Worm (Caenorhabditis elegans): ENCODE data around the gene rmh-2.

rmh-2 gene

DNA sequence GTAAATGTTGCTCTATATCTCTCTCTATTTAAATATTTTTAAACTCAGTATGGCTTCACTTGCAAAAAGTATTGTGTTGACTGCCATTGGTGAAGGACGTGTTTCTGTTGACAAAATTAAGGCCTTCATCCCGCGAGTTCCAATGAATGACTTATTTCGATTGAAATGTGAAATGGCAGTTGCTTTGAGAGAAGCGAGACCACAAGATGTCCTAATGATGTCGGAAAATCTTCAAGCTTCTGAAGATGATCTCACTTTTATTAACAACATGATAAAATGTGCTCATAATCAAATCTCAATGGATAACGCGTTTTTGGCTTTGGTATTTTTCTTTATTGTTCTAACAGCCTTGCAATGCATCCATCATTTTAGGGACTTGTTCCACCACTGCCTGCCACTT lies 9.3 kb downstream of the rmh-2 start, which contains the start of gene ceh-75:
Gene ceh-75 (plus strand): TSS at position 50 of the 400 bp plus-strand sequence.
- TF ChIP-seq attf-6 (GFP tag; IDR thresholded peaks at IDR 0.05) (no peak), ZK185.1 (tag; optimal IDR thresholded peaks at IDR 0.05; ENCODE audit: poor library complexity, severe bottlenecking) (no peak), attf-3 (GFP tag; conservative IDR thresholded peaks at IDR 0.05) (no peak), T07F8.4 (tag; optimal IDR thresholded peaks at IDR 0.05) (no peak), ztf-25 (GFP tag; IDR thresholded peaks at IDR 0.05) (no peak), Y53G8AR.9 (GFP tag; conservative IDR thresholded peaks at IDR 0.05) (no peak)

DNA sequence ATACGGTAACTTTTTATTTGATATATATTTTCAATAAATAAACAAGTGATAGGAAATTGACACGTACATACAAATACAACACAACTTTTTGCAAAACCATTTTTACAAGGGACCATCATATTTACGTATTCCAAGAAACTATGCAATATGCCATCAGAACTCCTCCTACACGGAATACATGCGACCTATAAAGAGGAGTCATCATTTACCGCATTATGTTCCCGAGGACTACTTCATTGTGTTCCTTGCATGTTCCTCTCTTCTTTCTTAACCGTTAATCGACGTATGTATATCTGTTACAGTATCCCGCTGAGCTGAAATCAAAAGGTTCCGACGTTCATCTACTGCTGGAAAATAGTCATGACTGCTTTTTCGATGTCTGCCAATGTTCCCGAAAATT lies 12.2 kb downstream of the rmh-2 start, which contains the start of gene C50H2.5:
Gene C50H2.5 (plus strand): TSS at position 301 of the 400 bp plus-strand sequence.
- TF ChIP-seq ama-1 (optimal IDR thresholded peaks at IDR 0.05) (no peak), ama-1 (GFP tag; optimal IDR thresholded peaks at IDR 0.05) (no peak), snpc-1.1 (tag; optimal IDR thresholded peaks at IDR 0.05; ENCODE audit: insufficient read depth) (no peak), egl-44 (GFP tag; IDR thresholded peaks at IDR 0.05) (no peak), lin-54 (GFP tag; optimal IDR thresholded peaks at IDR 0.05) (no peak), pha-4 (tag; optimal IDR thresholded peaks at IDR 0.05) (no peak), ceh-91 (GFP tag; IDR thresholded peaks at IDR 0.05) (no peak), K11D2.4 (GFP tag; IDR thresholded peaks at IDR 0.05) (no peak)

- no peak for TF ChIP-seq ekl-4 (GFP tag; IDR thresholded peaks at IDR 0.05)
- TF ChIP-seq tbp1 (GFP tag; optimal IDR thresholded peaks at IDR 0.05) = no peak
- no peak for TF ChIP-seq lin-35 (GFP tag; optimal IDR thresholded peaks at IDR 0.05)
- no peak for TF ChIP-seq madf-8 (GFP tag; conservative IDR thresholded peaks at IDR 0.05)
- no peak for TF ChIP-seq K12H6.12 (tag; optimal IDR thresholded peaks at IDR 0.05)
- no peak for TF ChIP-seq F39B2.1 (GFP tag; IDR thresholded peaks at IDR 0.05)
- TF ChIP-seq F37B4.10 (GFP tag; IDR thresholded peaks at IDR 0.05) = no peak
- TF ChIP-seq B0336.3 (GFP tag; IDR thresholded peaks at IDR 0.05) = no peak
- TF ChIP-seq F22D6.2 (tag; optimal IDR thresholded peaks at IDR 0.05) = no peak
- no peak for TF ChIP-seq zfh-2 (GFP tag; conservative IDR thresholded peaks at IDR 0.05)
- no peak for TF ChIP-seq rcor-1 (GFP tag; IDR thresholded peaks at IDR 0.05)
- no peak for TF ChIP-seq gei-17 (GFP tag; optimal IDR thresholded peaks at IDR 0.05)
- TF ChIP-seq B0019.2 (GFP tag; conservative IDR thresholded peaks at IDR 0.05) = no peak
- TF ChIP-seq nhr-120 (GFP tag; IDR thresholded peaks at IDR 0.05) = no peak
- no peak for TF ChIP-seq Y95B8A.8 (GFP tag; IDR thresholded peaks at IDR 0.05)
- TF ChIP-seq madf-10 (tag; optimal IDR thresholded peaks at IDR 0.05) = no peak
- TF ChIP-seq F57A8.1 (GFP tag; optimal IDR thresholded peaks at IDR 0.05) = no peak
- no peak for TF ChIP-seq efl-1 (GFP tag; optimal IDR thresholded peaks at IDR 0.05)
- no peak for TF ChIP-seq nfyb-1 (GFP tag; IDR thresholded peaks at IDR 0.05)
- no peak for TF ChIP-seq nhr-80 (tag; optimal IDR thresholded peaks at IDR 0.05)
Observed at ce11 chrV:9916665-9917064, 13.9 kb downstream of the rmh-2 start, which contains the start of gene C50H2.4. C50H2.4 (plus strand) TSS chrV:9916965.

- TF ChIP-seq ztf-6 (GFP tag; IDR thresholded peaks at IDR 0.05) (no peak), D2030.7 (GFP tag; IDR thresholded peaks at IDR 0.05) (no peak), cebp-1 (GFP tag; IDR thresholded peaks at IDR 0.05) (no peak), cebp-1 (tag; optimal IDR thresholded peaks at IDR 0.05) (no peak), sptf-2 (GFP tag; optimal IDR thresholded peaks at IDR 0.05) (no peak), nfyb-1 (GFP tag; IDR thresholded peaks at IDR 0.05) (no peak), lin-26 (GFP tag; IDR thresholded peaks at IDR 0.05) (no peak), nhr-90 (tag; optimal IDR thresholded peaks at IDR 0.05) (no peak), bed-1 (GFP tag; IDR thresholded peaks at IDR 0.05) (no peak), ceh-79 (tag; optimal IDR thresholded peaks at IDR 0.05) (no peak), unc-130 (GFP tag; optimal IDR thresholded peaks at IDR 0.05) (no peak), attf-5 (GFP tag; optimal IDR thresholded peaks at IDR 0.05) (no peak)
Observed at ce11 chrV:9915021-9915420, 15.6 kb downstream of the rmh-2 start, which contains the start of gene mec-9. mec-9 (minus strand) TSS chrV:9915121.

Data from whole organism, young adult.